Fruit fly (Drosophila melanogaster): ENCODE measurements around the gene Fit1.

Fit1 gene

DNA sequence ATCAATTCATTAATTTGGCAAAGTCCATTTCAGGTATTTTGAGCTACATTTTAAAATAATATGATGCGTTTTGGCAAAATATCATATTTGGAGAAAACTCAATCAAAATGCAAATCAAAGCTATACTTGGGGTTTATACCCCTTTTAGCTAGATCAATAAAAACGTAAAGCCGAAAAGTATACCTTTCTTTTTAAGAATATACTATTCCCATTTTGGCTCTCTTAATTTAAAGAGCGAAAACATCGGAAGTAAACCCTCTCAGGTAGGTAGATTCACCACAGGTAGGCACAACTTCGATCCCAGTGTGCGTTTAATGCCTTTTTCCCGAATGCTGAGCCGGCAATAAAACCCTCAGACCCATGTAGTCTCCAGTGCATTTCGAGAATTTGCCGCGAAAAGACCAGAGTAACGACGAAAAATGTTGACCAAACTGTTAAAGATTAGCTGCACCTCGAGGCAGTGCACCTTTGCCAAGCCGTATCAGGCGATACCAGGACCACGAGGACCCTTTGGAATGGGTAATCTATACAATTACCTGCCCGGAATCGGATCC lies 41.4 kb upstream of the Fit1 start, which contains the start of gene dib (continued):
- TF ChIP-seq CG7745 (tag; optimal IDR thresholded peaks at IDR 0.05) (no peak), CG7372 (GFP tag; IDR thresholded peaks at IDR 0.05) (no peak), twi (tag; optimal IDR thresholded peaks at IDR 0.05) (no peak), tx (GFP tag; optimal IDR thresholded peaks at IDR 0.05) (no peak), z (GFP tag; IDR thresholded peaks at IDR 0.05) (no peak), CG3163 (GFP tag; optimal IDR thresholded peaks at IDR 0.05) (peak; percentile 96), sens (GFP tag) (peak; percentile 57), scrt (GFP tag; optimal IDR thresholded peaks at IDR 0.05) (no peak), CG11247 (GFP tag; IDR thresholded peaks at IDR 0.05) (no peak), Trl (optimal IDR thresholded peaks at IDR 0.05) (peak; percentile 46 to 57), Trl (GFP tag; optimal IDR thresholded peaks at IDR 0.05) (no peak), dan (GFP tag; IDR thresholded peaks at IDR 0.05) (no peak), zfh2 (GFP tag; optimal IDR thresholded peaks at IDR 0.05) (no peak), dmrt11E (tag; optimal IDR thresholded peaks at IDR 0.05) (no peak), MTF-1 (GFP tag; optimal IDR thresholded peaks at IDR 0.05; ENCODE audit: borderline replicate concordance) (no peak), slbo (GFP tag; IDR thresholded peaks at IDR 0.05) (no peak), cad (GFP tag; optimal IDR thresholded peaks at IDR 0.05) (peak; percentile 94), CG15479 (GFP tag; optimal IDR thresholded peaks at IDR 0.05) (no peak), CG11695 (GFP tag; IDR thresholded peaks at IDR 0.05) (no peak), fd3F (GFP tag; optimal IDR thresholded peaks at IDR 0.05) (no peak), peb (GFP tag; IDR thresholded peaks at IDR 0.05) (no peak), CG7786 (GFP tag; optimal IDR thresholded peaks at IDR 0.05) (no peak), Hmx (GFP tag; optimal IDR thresholded peaks at IDR 0.05) (no peak), Dad (GFP tag; optimal IDR thresholded peaks at IDR 0.05) (no peak), aop (GFP tag; IDR thresholded peaks at IDR 0.05) (peak; percentile 62; the same call in 1 of the 2 replicates), mirr (GFP tag; optimal IDR thresholded peaks at IDR 0.05) (no peak), Kr (GFP tag; optimal IDR thresholded peaks at IDR 0.05) (peak; percentile 46)

dm6 chr3L:4068368-4068767 lies 35.0 kb upstream of the Fit1 start:
- TF ChIP-seq CG3407 (GFP tag; optimal IDR thresholded peaks at IDR 0.05): no peak
- TF ChIP-seq NFAT (GFP tag; IDR thresholded peaks at IDR 0.05): 0 out of 2 replicates have a peak, but pooled peaks have one; percentile 20
- no peak for TF ChIP-seq tio (GFP tag; optimal IDR thresholded peaks at IDR 0.05)
- peak; percentile 63 for TF ChIP-seq Med (GFP tag)
- TF ChIP-seq CG2678 (tag; optimal IDR thresholded peaks at IDR 0.05): no peak
- no peak for TF ChIP-seq eyg (GFP tag; optimal IDR thresholded peaks at IDR 0.05)
- TF ChIP-seq fd102C (GFP tag; optimal IDR thresholded peaks at IDR 0.05): no peak
- TF ChIP-seq CG10543 (GFP tag; optimal IDR thresholded peaks at IDR 0.05): peak; percentile 24
- no peak for TF ChIP-seq CG11696 (GFP tag; IDR thresholded peaks at IDR 0.05)
- no peak for TF ChIP-seq gsb (GFP tag; IDR thresholded peaks at IDR 0.05)
- TF ChIP-seq CG7271 (tag; optimal IDR thresholded peaks at IDR 0.05): no peak
- no peak for TF ChIP-seq CG12299 (tag; optimal IDR thresholded peaks at IDR 0.05)
- TF ChIP-seq crol (GFP tag; IDR thresholded peaks at IDR 0.05): peak; percentile 73
- no peak for TF ChIP-seq fru (optimal IDR thresholded peaks at IDR 0.05)
- TF ChIP-seq CG7745 (tag; optimal IDR thresholded peaks at IDR 0.05): no peak
- no peak for TF ChIP-seq hb (GFP tag; IDR thresholded peaks at IDR 0.05; ENCODE audit: partially characterized antibody)
- 0 out of 3 replicates have a peak, but pooled peaks have one; percentile 17 for TF ChIP-seq ci (GFP tag; IDR thresholded peaks at IDR 0.05)
- no peak for TF ChIP-seq CG9797 (GFP tag; optimal IDR thresholded peaks at IDR 0.05)
- no peak for TF ChIP-seq run (tag; optimal IDR thresholded peaks at IDR 0.05)
- peak; percentile 33 for TF ChIP-seq grn (GFP tag; optimal IDR thresholded peaks at IDR 0.05)
- no peak for TF ChIP-seq CG14050 (GFP tag; IDR thresholded peaks at IDR 0.05)
- no peak for TF ChIP-seq CG7786 (GFP tag; optimal IDR thresholded peaks at IDR 0.05)
- no peak for TF ChIP-seq CG15073 (GFP tag; optimal IDR thresholded peaks at IDR 0.05)
- TF ChIP-seq mirr (GFP tag; optimal IDR thresholded peaks at IDR 0.05): no peak
- TF ChIP-seq ato (GFP tag; IDR thresholded peaks at IDR 0.05; ENCODE audit: partially characterized antibody): no peak
- TF ChIP-seq dm (GFP tag; optimal IDR thresholded peaks at IDR 0.05): no peak
- peak; percentile 70 for TF ChIP-seq CG34376 (GFP tag; optimal IDR thresholded peaks at IDR 0.05)
- TF ChIP-seq sug (tag; optimal IDR thresholded peaks at IDR 0.05): peak; percentile 33
- TF ChIP-seq Deaf1 (tag; optimal IDR thresholded peaks at IDR 0.05): peak; percentile 58
